Fruit fly (Drosophila melanogaster) whole organism, embryonic: ENCODE measurements around the gene Eo.

ENCODE experiments used
- Abd-B ChIP-seq: fragments of 200-800 bp; sonication (Bioruptor generic); optimal IDR thresholded peaks from 2 replicates; lab custom pipeline; 2018; ENCODE audit warnings: missing biosample characterization, mild to moderate bottlenecking, missing genetic modification characterization, moderate library complexity
- Atf6 ChIP-seq: fragments of 200-800 bp; sonication (Bioruptor generic); IDR thresholded peaks from 2 replicates; pipeline ENCODE4 v1.3.6; 2022; ENCODE audit warnings: missing biosample characterization, missing genetic modification characterization
- BEAF-32 ChIP-seq: fragments of 200-800 bp; sonication (Bioruptor generic); optimal IDR thresholded peaks from 3 replicates; lab custom pipeline; 2017; ENCODE audit warnings: missing biosample characterization, missing genetic modification characterization, mild to moderate bottlenecking, moderate library complexity, missing genetic modification reagents
- Bgb ChIP-seq: fragments of 200-800 bp; sonication (Bioruptor generic); IDR thresholded peaks from 2 replicates; pipeline ENCODE4 v1.3.6; 2022; ENCODE audit warnings: missing biosample characterization, missing genetic modification characterization; ENCODE audit not compliant: partially characterized antibody
- Blimp-1 ChIP-seq: fragments of 200-800 bp; sonication (Bioruptor generic); optimal IDR thresholded peaks from 3 replicates; lab custom pipeline; 2018; ENCODE audit warnings: missing biosample characterization, missing genetic modification characterization, mild to moderate bottlenecking, moderate library complexity, missing genetic modification reagents
- BtbVII ChIP-seq: fragments of 200-800 bp; sonication (Bioruptor generic); optimal IDR thresholded peaks from 3 replicates; lab custom pipeline; 2017; ENCODE audit warnings: missing biosample characterization, mild to moderate bottlenecking, missing genetic modification characterization
- CG10267 ChIP-seq: fragments of 200-800 bp; sonication (Bioruptor generic); optimal IDR thresholded peaks from 2 replicates; lab custom pipeline; 2018; ENCODE audit warnings: missing biosample characterization, mild to moderate bottlenecking, missing genetic modification characterization, moderate library complexity
- CG11504 ChIP-seq: fragments of 200-800 bp; sonication (Bioruptor generic); optimal IDR thresholded peaks from 3 replicates; lab custom pipeline; 2019; ENCODE audit warnings: missing biosample characterization, mild to moderate bottlenecking, missing genetic modification characterization, moderate library complexity
- CG12659 ChIP-seq: fragments of 200-800 bp; sonication (Bioruptor generic); optimal IDR thresholded peaks from 3 replicates; lab custom pipeline; 2017; ENCODE audit warnings: mild to moderate bottlenecking, missing biosample characterization, missing genetic modification reagents, missing genetic modification characterization
- CG15269 ChIP-seq: fragments of 200-800 bp; sonication (Bioruptor generic); optimal IDR thresholded peaks from 2 replicates; lab custom pipeline; 2018; ENCODE audit warnings: missing biosample characterization, mild to moderate bottlenecking, missing genetic modification characterization, moderate library complexity
- CG15601 ChIP-seq: fragments of 200-800 bp; sonication (Bioruptor generic); optimal IDR thresholded peaks from 3 replicates; lab custom pipeline; 2019; ENCODE audit warnings: missing biosample characterization, mild to moderate bottlenecking, missing genetic modification characterization, moderate library complexity
- CG17359 ChIP-seq: fragments of 200-800 bp; sonication (Bioruptor generic); optimal IDR thresholded peaks from 3 replicates; lab custom pipeline; 2018; ENCODE audit warnings: missing biosample characterization, mild to moderate bottlenecking, missing genetic modification characterization, moderate library complexity
- CG17829 ChIP-seq: fragments of 200-800 bp; optimal IDR thresholded peaks from 2 replicates; lab custom pipeline; 2019; ENCODE audit warnings: missing biosample characterization, mild to moderate bottlenecking, missing genetic modification characterization, moderate library complexity
- CG2199 ChIP-seq: fragments of 200-800 bp; sonication (Bioruptor generic); IDR thresholded peaks from 3 replicates; pipeline ENCODE4 v1.3.6; 2022; ENCODE audit warnings: missing biosample characterization, missing genetic modification characterization
- CG31224 ChIP-seq: fragments of 200-800 bp; sonication (Bioruptor generic); IDR thresholded peaks from 2 replicates; pipeline ENCODE4 v1.3.6; 2022; ENCODE audit warnings: missing biosample characterization, missing genetic modification characterization
- CG33213 ChIP-seq: fragments of 200-800 bp; sonication (Bioruptor generic); optimal IDR thresholded peaks from 3 replicates; lab custom pipeline; 2016; ENCODE audit warnings: missing biosample characterization, missing genetic modification characterization
- CG34422 ChIP-seq: fragments of 200-800 bp; sonication (Bioruptor generic); IDR thresholded peaks from 3 replicates; pipeline ENCODE4 v1.3.6; 2022; ENCODE audit warnings: missing biosample characterization, missing genetic modification characterization
- CG3995 ChIP-seq: fragments of 200-800 bp; sonication (Bioruptor generic); optimal IDR thresholded peaks from 3 replicates; lab custom pipeline; 2016; ENCODE audit warnings: missing biosample characterization, missing genetic modification characterization
- CG5245 ChIP-seq: fragments of 200-800 bp; sonication (Bioruptor generic); optimal IDR thresholded peaks from 3 replicates; lab custom pipeline; 2016; ENCODE audit warnings: missing biosample characterization, missing genetic modification characterization
- CG7839 ChIP-seq: fragments of 200-800 bp; sonication (Bioruptor generic); optimal IDR thresholded peaks from 3 replicates; lab custom pipeline; 2018; ENCODE audit warnings: missing biosample characterization, mild to moderate bottlenecking, missing genetic modification characterization, moderate library complexity
- CG9215 ChIP-seq: fragments of 200-800 bp; sonication (Bioruptor generic); IDR thresholded peaks from 2 replicates; pipeline ENCODE4 v1.3.6; 2022; ENCODE audit warnings: missing biosample characterization, missing genetic modification characterization
- CG9817 ChIP-seq: fragments of 200-800 bp; sonication (Bioruptor generic); optimal IDR thresholded peaks from 2 replicates; lab custom pipeline; 2018; ENCODE audit warnings: missing biosample characterization, mild to moderate bottlenecking, missing genetic modification characterization, moderate library complexity
- CTCF ChIP-seq: fragments of 200-800 bp; sonication (Bioruptor generic); optimal IDR thresholded peaks from 2 replicates; lab custom pipeline; 2017; ENCODE audit warnings: missing biosample characterization, mild to moderate bottlenecking, missing genetic modification characterization, moderate library complexity
- Chrac-16 ChIP-seq: fragments of 200-800 bp; sonication (Bioruptor generic); optimal IDR thresholded peaks from 3 replicates; lab custom pipeline; 2016; ENCODE audit warnings: missing biosample characterization, missing genetic modification characterization
- Dek ChIP-seq: fragments of 200-800 bp; sonication (Bioruptor generic); optimal IDR thresholded peaks from 3 replicates; lab custom pipeline; 2019; ENCODE audit warnings: missing biosample characterization, mild to moderate bottlenecking, missing genetic modification characterization, moderate library complexity
- Hmr ChIP-seq: fragments of 200-800 bp; sonication (Bioruptor generic); optimal IDR thresholded peaks from 3 replicates; lab custom pipeline; 2017; ENCODE audit warnings: mild to moderate bottlenecking, missing biosample characterization, missing genetic modification reagents, missing genetic modification characterization
- Hr39 ChIP-seq: fragments of >200 bp; optimal IDR thresholded peaks from 2 replicates; lab custom pipeline; 2017
- Lhr ChIP-seq: fragments of 200-800 bp; sonication (Bioruptor generic); optimal IDR thresholded peaks from 3 replicates; lab custom pipeline; 2017; ENCODE audit warnings: mild to moderate bottlenecking, missing biosample characterization, missing genetic modification reagents, missing genetic modification characterization
- Meics ChIP-seq: fragments of 200-800 bp; sonication (Bioruptor generic); optimal IDR thresholded peaks from 2 replicates; lab custom pipeline; 2017; ENCODE audit warnings: missing biosample characterization, mild to moderate bottlenecking, missing genetic modification characterization
- NC2β ChIP-seq: fragments of 200-800 bp; sonication (Bioruptor generic); optimal IDR thresholded peaks from 2 replicates; lab custom pipeline; 2016; ENCODE audit warnings: missing biosample characterization, missing genetic modification characterization
- Pdp1 ChIP-seq, 2 experiments: fragments of 200-800 bp; sonication (Bioruptor generic); optimal IDR thresholded peaks; 3 replicates each; lab custom pipeline; 2016; ENCODE audit warnings: missing biosample characterization in 2 of 2, missing genetic modification characterization in 2 of 2, mild to moderate bottlenecking in 1 of 2, moderate library complexity in 1 of 2
- Sox102F ChIP-seq: fragments of 200-800 bp; sonication (Bioruptor generic); optimal IDR thresholded peaks from 2 replicates; lab custom pipeline; 2018; ENCODE audit warnings: missing biosample characterization, mild to moderate bottlenecking, missing genetic modification characterization, moderate library complexity
- Sry-β ChIP-seq: fragments of 200-800 bp; sonication (Bioruptor generic); optimal IDR thresholded peaks from 2 replicates; lab custom pipeline; 2018; ENCODE audit warnings: missing biosample characterization, mild to moderate bottlenecking, missing genetic modification characterization, moderate library complexity
- Xbp1 ChIP-seq: fragments of 200-800 bp; sonication (Bioruptor generic); optimal IDR thresholded peaks from 3 replicates; lab custom pipeline; 2016; ENCODE audit warnings: missing biosample characterization, mild to moderate bottlenecking, missing genetic modification characterization
- amos ChIP-seq: fragments of 200-800 bp; sonication (Bioruptor generic); IDR thresholded peaks from 2 replicates; pipeline ENCODE4 v1.3.6; 2022; ENCODE audit warnings: missing biosample characterization, missing genetic modification characterization; ENCODE audit not compliant: partially characterized antibody
- ci ChIP-seq: fragments of 200-800 bp; sonication (Bioruptor generic); IDR thresholded peaks from 3 replicates; pipeline ENCODE4 v1.3.6; 2022; ENCODE audit warnings: missing biosample characterization, missing genetic modification characterization
- da ChIP-seq: fragments of 200-800 bp; sonication (Bioruptor generic); optimal IDR thresholded peaks from 2 replicates; lab custom pipeline; 2016; ENCODE audit warnings: missing biosample characterization, missing genetic modification characterization
- dpn ChIP-seq, 2 experiments: fragments of 200-800 bp; sonication (Bioruptor generic); optimal IDR thresholded peaks; 3 replicates each; lab custom pipeline; 2016; ENCODE audit warnings: missing biosample characterization in 2 of 2, missing genetic modification characterization in 2 of 2
- gem ChIP-seq: fragments of 200-800 bp; sonication (Bioruptor generic); optimal IDR thresholded peaks from 2 replicates; lab custom pipeline; 2019; ENCODE audit warnings: missing biosample characterization, mild to moderate bottlenecking, missing genetic modification characterization, moderate library complexity
- grau ChIP-seq: fragments of 200-800 bp; optimal IDR thresholded peaks from 3 replicates; lab custom pipeline; 2019; ENCODE audit warnings: missing biosample characterization, mild to moderate bottlenecking, missing genetic modification characterization, moderate library complexity
- gsb-n ChIP-seq: fragments of 200-800 bp; sonication (Bioruptor generic); optimal IDR thresholded peaks from 3 replicates; lab custom pipeline; 2018; ENCODE audit warnings: missing biosample characterization, mild to moderate bottlenecking, missing genetic modification characterization
- ind ChIP-seq: fragments of 200-800 bp; sonication (Bioruptor generic); optimal IDR thresholded peaks from 3 replicates; lab custom pipeline; 2016; ENCODE audit warnings: missing biosample characterization, missing genetic modification characterization
- knrl ChIP-seq: fragments of 200-800 bp; sonication (Bioruptor generic); IDR thresholded peaks from 3 replicates; pipeline ENCODE4 v1.3.6; 2022; ENCODE audit warnings: missing biosample characterization, missing genetic modification characterization; ENCODE audit not compliant: partially characterized antibody
- pan ChIP-seq, 4 experiments: fragments of >200 bp in 3 of 4; fragments of 200-800 bp in 1 of 4; sonication (Bioruptor generic) in 1 of 4; optimal IDR thresholded peaks in 3 of 4; IDR thresholded peaks in 1 of 4; 2 replicates each; pipeline versions ENCODE4 v1.3.6 to Lab custom; 2017 to 2022; ENCODE audit warnings: missing biosample characterization in 2 of 4, missing genetic modification characterization in 2 of 4, mixed read lengths in 1 of 4
- pfk ChIP-seq: fragments of 200-800 bp; sonication (Bioruptor generic); optimal IDR thresholded peaks from 2 replicates; lab custom pipeline; 2018; ENCODE audit warnings: missing biosample characterization, mild to moderate bottlenecking, missing genetic modification characterization, moderate library complexity
- stwl ChIP-seq: fragments of 200-800 bp; sonication (Bioruptor generic); optimal IDR thresholded peaks from 3 replicates; lab custom pipeline; 2018; ENCODE audit warnings: missing biosample characterization, mild to moderate bottlenecking, missing genetic modification characterization, moderate library complexity
- tin ChIP-seq: fragments of 200-800 bp; sonication (Bioruptor generic); optimal IDR thresholded peaks from 3 replicates; lab custom pipeline; 2016; ENCODE audit warnings: missing biosample characterization, missing genetic modification characterization
- trem ChIP-seq: fragments of 200-800 bp; optimal IDR thresholded peaks from 3 replicates; lab custom pipeline; 2019; ENCODE audit warnings: missing biosample characterization, mild to moderate bottlenecking, missing genetic modification characterization, moderate library complexity
- zen ChIP-seq: fragments of 200-800 bp; sonication (Bioruptor generic); optimal IDR thresholded peaks from 3 replicates; lab custom pipeline; 2018; ENCODE audit warnings: missing biosample characterization, mild to moderate bottlenecking, missing genetic modification characterization, moderate library complexity

Eo gene

dm6 chrX:14953896-14954295 is 35.3 kb upstream of the Eo start (continued):
- TF ChIP-seq NC2β (peak; percentile 29), gem (peak; percentile 45), Sox102F (GFP tag; lab: Kevin White, UChicago) (peak; percentile 48), Hr39 (no peak), CG17359 (tag; lab: Kevin White, UChicago) (peak; percentile 25), Sry-β (GFP tag; lab: Kevin White, UChicago) (peak; percentile 81), Blimp-1 (peak; percentile 92), CG34422 (GFP tag; lab: Robert Waterston, UW) (no peak), Atf6 (GFP tag; lab: Robert Waterston, UW) (no peak; the same call in 1 of the 2 replicates), trem (tag; lab: Kevin White, UChicago) (peak; percentile 34), CG9817 (tag; lab: Kevin White, UChicago) (peak; percentile 27), Pdp1 (GFP tag; optimal IDR thresholded peaks at IDR 0.05; lab: Kevin White, UChicago) (peak in 1 of 2 experiments; percentile 20), CG12659 (peak; percentile 20), gsb-n (tag; lab: Kevin White, UChicago) (peak; percentile 15), BEAF-32 (GFP tag; lab: Kevin White, UChicago) (peak; percentile 3), CG17829 (tag; lab: Kevin White, UChicago) (peak; percentile 13), Xbp1 (peak; percentile 53), CG11504 (tag; lab: Kevin White, UChicago) (peak; percentile 31), tin (peak; percentile 21), Bgb (GFP tag; lab: Robert Waterston, UW) (peak; percentile 68), Hmr (GFP tag; lab: Kevin White, UChicago) (peak; percentile 56), CG5245 (GFP tag; lab: Kevin White, UChicago) (no peak), CG15601 (tag; lab: Kevin White, UChicago) (peak; percentile 33), grau (tag; lab: Kevin White, UChicago) (peak; percentile 40), pan (optimal IDR thresholded peaks at IDR 0.05; lab: Kevin White, UChicago) (no peak), pan (GFP tag; optimal IDR thresholded peaks at IDR 0.05 in 1 of 2, IDR thresholded peaks at IDR 0.05 in 1 of 2) (peak in 1 of 2 experiments; percentile 7), CG7839 (tag; lab: Kevin White, UChicago) (peak; percentile 33), Chrac-16 (peak; percentile 22), knrl (GFP tag; lab: Robert Waterston, UW) (peak; percentile 11; the same call in 1 of the 3 replicates), CG2199 (0 out of 3 replicates have a peak, but pooled peaks have one; percentile 43), Dek (tag; lab: Kevin White, UChicago) (peak; percentile 45), Abd-B (peak; percentile 41), CG33213 (GFP tag; lab: Kevin White, UChicago) (peak; percentile 19), CG3995 (no peak), dpn (GFP tag; optimal IDR thresholded peaks at IDR 0.05; lab: Kevin White, UChicago) (peak in 1 of 2 experiments; percentile 19), stwl (tag; lab: Kevin White, UChicago) (peak; percentile 39), CG31224 (GFP tag; lab: Robert Waterston, UW) (no peak), CG15269 (tag; lab: Kevin White, UChicago) (peak; percentile 5), CG9215 (no peak), Meics (GFP tag; lab: Kevin White, UChicago) (peak; percentile 44), BtbVII (GFP tag; lab: Kevin White, UChicago) (no peak), CG10267 (tag; lab: Kevin White, UChicago) (peak; percentile 25), CTCF (peak; percentile 98), pfk (GFP tag; lab: Kevin White, UChicago) (no peak), amos (peak; percentile 40), ci (peak; percentile 50; the same call in 2 of the 3 replicates), da (GFP tag; lab: Kevin White, UChicago) (no peak), Lhr (GFP tag; lab: Kevin White, UChicago) (peak; percentile 65), ind (GFP tag; lab: Kevin White, UChicago) (peak; percentile 5), zen (tag; lab: Kevin White, UChicago) (peak; percentile 41)
